Fruit fly (Drosophila melanogaster) S2 (cell line): ENCODE results near the gene Dred.

Source experiments
- CG8478 ChIP-seq: fragments of >200 bp; optimal IDR thresholded peaks from 2 replicates; lab custom pipeline; 2018
- CTCF ChIP-seq, 2 experiments: fragments of >200 bp; optimal IDR thresholded peaks; 2 replicates each; lab custom pipeline; 2018

DNA sequence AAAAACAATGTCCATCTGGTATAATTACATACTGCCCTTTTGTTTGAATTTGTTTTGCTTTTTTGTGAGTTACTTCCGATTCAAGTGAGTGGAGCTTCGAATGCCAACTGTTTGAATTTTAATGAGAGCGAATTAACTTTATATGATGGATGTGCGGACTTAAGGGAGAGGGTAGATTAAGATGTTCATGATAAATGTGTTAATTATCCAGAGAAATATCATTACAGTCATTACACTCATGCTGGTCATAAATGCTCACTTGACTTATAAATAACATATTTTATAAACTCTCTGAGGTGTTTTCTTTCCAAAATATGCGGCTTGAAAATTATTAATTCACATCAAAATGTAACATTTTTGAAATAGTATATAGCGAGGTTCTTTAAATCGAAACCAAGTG is 46.4 kb downstream of the Dred start, which contains the start of gene CG9449:
- no peak for TF ChIP-seq CTCF (optimal IDR thresholded peaks at IDR 0.05; lab: Kevin White, UChicago)
- no peak for TF ChIP-seq CG8478 (lab: Kevin White, UChicago)
